Worm (Caenorhabditis elegans): ENCODE results near the gene C07B5.3.

ce11 chrX:9529360-9529759, 6.3 kb upstream of the C07B5.3 start, which contains the start of gene C07B5.4:
- no peak for TF ChIP-seq unc-62 (GFP tag; optimal IDR thresholded peaks at IDR 0.05)
- TF ChIP-seq nhr-12 (tag; optimal IDR thresholded peaks at IDR 0.05): no peak
- TF ChIP-seq snpc-4 (tag; optimal IDR thresholded peaks at IDR 0.05): no peak
- TF ChIP-seq nhr-77 (tag; optimal IDR thresholded peaks at IDR 0.05): no peak

Measured in whole organism, L2 larva.